Fruit fly (Drosophila melanogaster) whole organism, pupa: ENCODE measurements around the gene Tengl3.

Experiments
- CG17806 ChIP-seq: fragments of 200-800 bp; sonication (Bioruptor generic); optimal IDR thresholded peaks from 2 replicates; lab custom pipeline; 2018; ENCODE audit warnings: missing biosample characterization, mild to moderate bottlenecking, missing genetic modification characterization, moderate library complexity
- CG8159 ChIP-seq: fragments of 200-800 bp; sonication (Bioruptor generic); optimal IDR thresholded peaks from 3 replicates; lab custom pipeline; 2018; ENCODE audit warnings: missing biosample characterization, mild to moderate bottlenecking, missing genetic modification characterization, moderate library complexity
- EcR ChIP-seq: fragments of 200-800 bp; sonication (Bioruptor generic); optimal IDR thresholded peaks from 3 replicates; lab custom pipeline; 2019; ENCODE audit warnings: missing biosample characterization, missing genetic modification characterization, mild to moderate bottlenecking, moderate library complexity, missing genetic modification reagents
- Ets98B ChIP-seq: fragments of 200-800 bp; sonication (Bioruptor generic); IDR thresholded peaks from 2 replicates; pipeline ENCODE4 v1.3.6; 2022; ENCODE audit warnings: missing biosample characterization, missing genetic modification characterization
- Pif1A ChIP-seq: fragments of 200-800 bp; sonication (Bioruptor generic); optimal IDR thresholded peaks from 3 replicates; lab custom pipeline; 2016; ENCODE audit warnings: missing biosample characterization, missing genetic modification characterization
- rn ChIP-seq: fragments of 200-800 bp; sonication (Bioruptor generic); IDR thresholded peaks from 2 replicates; pipeline ENCODE4 v1.3.6; 2022; ENCODE audit warnings: missing biosample characterization, missing genetic modification characterization

DNA sequence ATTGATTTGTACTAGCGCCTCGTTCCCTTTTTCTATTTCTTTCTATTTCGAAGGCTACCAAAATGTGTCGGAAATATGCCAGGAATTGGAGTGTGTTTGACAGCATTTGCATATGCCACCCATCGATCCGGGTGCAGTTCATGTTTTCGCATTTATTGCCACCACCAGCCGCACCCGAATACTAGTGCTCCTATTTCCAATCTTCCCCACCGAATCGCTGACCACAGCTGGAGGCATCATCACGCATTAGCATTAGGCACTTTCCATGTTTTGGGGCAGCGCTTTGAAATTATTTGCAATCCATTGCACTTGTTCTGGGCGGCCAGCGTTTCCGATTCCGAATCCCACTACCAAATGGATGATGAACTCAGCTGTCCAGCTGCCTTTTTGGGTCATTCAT, 49.8 kb upstream of the Tengl3 start, which contains the start of gene CG42658:
- no peak for TF ChIP-seq EcR (GFP tag; lab: Kevin White, UChicago)
- TF ChIP-seq CG17806 (tag; lab: Kevin White, UChicago): no peak
- no peak for TF ChIP-seq Ets98B
- no peak for TF ChIP-seq rn (GFP tag; lab: Robert Waterston, UW)
- TF ChIP-seq CG8159 (tag; lab: Kevin White, UChicago): no peak
- TF ChIP-seq Pif1A (GFP tag; lab: Kevin White, UChicago): no peak
